Fruit fly (Drosophila melanogaster): ENCODE data around the gene sfl.

- TF ChIP-seq Hr83 (GFP tag; optimal IDR thresholded peaks at IDR 0.05; ENCODE audit: poor library complexity, severe bottlenecking) (no peak), HLH106 (tag; optimal IDR thresholded peaks at IDR 0.05) (no peak), br (GFP tag; optimal IDR thresholded peaks at IDR 0.05) (no peak)
Observed at dm6 chr3L:6556221-6556620, 60.7 kb downstream of the sfl start.
